Fruit fly (Drosophila melanogaster): ENCODE results near the gene Lsp1beta.
A peak's percentile ranks its signal among the peaks of the same experiment; 100 is the strongest.

The Lsp1beta gene

dm6 chr2L:870749-871418 lies 27.4 kb upstream of the Lsp1beta start (continued):
- TF ChIP-seq CG1024 (GFP tag; IDR thresholded peaks at IDR 0.05), result no peak; the same call in 1 of the 2 replicates
- TF ChIP-seq Sin3A (optimal IDR thresholded peaks at IDR 0.05), result peak; percentile 64
- peak; percentile 39 for TF ChIP-seq CG14710 (tag; optimal IDR thresholded peaks at IDR 0.05)
- TF ChIP-seq CG3838 (GFP tag; optimal IDR thresholded peaks at IDR 0.05), result no peak
- peak; percentile 92 for TF ChIP-seq CG13624 (GFP tag; optimal IDR thresholded peaks at IDR 0.05)
- peak; percentile 71 for TF ChIP-seq ken (GFP tag; IDR thresholded peaks at IDR 0.05)
- TF ChIP-seq CG8924 (tag; optimal IDR thresholded peaks at IDR 0.05), result peak; percentile 68
- no peak for TF ChIP-seq CG11093 (GFP tag; IDR thresholded peaks at IDR 0.05)
- no peak for TF ChIP-seq CTCF (GFP tag; optimal IDR thresholded peaks at IDR 0.05)
- TF ChIP-seq lilli (GFP tag; optimal IDR thresholded peaks at IDR 0.05), result peak; percentile 85
- peak; percentile 15 for TF ChIP-seq Hey (tag; optimal IDR thresholded peaks at IDR 0.05)
- TF ChIP-seq CG6254 (GFP tag; optimal IDR thresholded peaks at IDR 0.05), result no peak
- peak; percentile 50 for TF ChIP-seq CG3163 (GFP tag; optimal IDR thresholded peaks at IDR 0.05)
- peak; percentile 42 for TF ChIP-seq hkb (optimal IDR thresholded peaks at IDR 0.05)
- TF ChIP-seq hkb (GFP tag; IDR thresholded peaks at IDR 0.05), result peak; percentile 55
- TF ChIP-seq Hand (GFP tag; optimal IDR thresholded peaks at IDR 0.05), result no peak
- TF ChIP-seq CG4617 (GFP tag; optimal IDR thresholded peaks at IDR 0.05; ENCODE audit: borderline replicate concordance), result peak; percentile 60
- no peak for TF ChIP-seq aop (GFP tag; IDR thresholded peaks at IDR 0.05)
- TF ChIP-seq CG9876 (GFP tag; optimal IDR thresholded peaks at IDR 0.05), result peak; percentile 61
- no peak for TF ChIP-seq run (tag; optimal IDR thresholded peaks at IDR 0.05)
- peak; percentile 43 for TF ChIP-seq Dek (tag; optimal IDR thresholded peaks at IDR 0.05)
- no peak for TF ChIP-seq dan (GFP tag; IDR thresholded peaks at IDR 0.05)
- peak; percentile 39 for TF ChIP-seq disco-r (GFP tag; optimal IDR thresholded peaks at IDR 0.05)
- no peak for TF ChIP-seq Hr78 (GFP tag; optimal IDR thresholded peaks at IDR 0.05)
- TF ChIP-seq CG7271 (tag; optimal IDR thresholded peaks at IDR 0.05), result no peak
- no peak for TF ChIP-seq CG15479 (GFP tag; optimal IDR thresholded peaks at IDR 0.05)
- no peak for TF ChIP-seq ato (GFP tag; IDR thresholded peaks at IDR 0.05; ENCODE audit: partially characterized antibody)
- TF ChIP-seq CG31441 (GFP tag; IDR thresholded peaks at IDR 0.05), result peak; percentile 47
- no peak for TF ChIP-seq corto (GFP tag; optimal IDR thresholded peaks at IDR 0.05)
- TF ChIP-seq CG4282 (GFP tag; optimal IDR thresholded peaks at IDR 0.05), result peak; percentile 74
- TF ChIP-seq C15 (GFP tag; IDR thresholded peaks at IDR 0.05), result 0 out of 3 replicates have a peak, but pooled peaks have one; percentile 44
- no peak for TF ChIP-seq CG34376 (GFP tag; optimal IDR thresholded peaks at IDR 0.05)
- no peak for TF ChIP-seq Dfd (GFP tag; optimal IDR thresholded peaks at IDR 0.05)
- TF ChIP-seq bcd (GFP tag; optimal IDR thresholded peaks at IDR 0.05), result peak; percentile 67
- peak; percentile 38 for TF ChIP-seq CG12236 (GFP tag; optimal IDR thresholded peaks at IDR 0.05)
- peak; percentile 77 for TF ChIP-seq her (GFP tag; optimal IDR thresholded peaks at IDR 0.05)
- peak; percentile 62 for TF ChIP-seq Dip3 (GFP tag; optimal IDR thresholded peaks at IDR 0.05)
- TF ChIP-seq CG13287 (GFP tag; IDR thresholded peaks at IDR 0.05; ENCODE audit: partially characterized antibody), result peak; percentile 58
- peak; percentile 82 for TF ChIP-seq Dref (GFP tag; IDR thresholded peaks at IDR 0.05)
- 0 out of 2 replicates have a peak, but pooled peaks have one; percentile 26 for TF ChIP-seq sna (GFP tag; IDR thresholded peaks at IDR 0.05; ENCODE audit: partially characterized antibody)
- peak; percentile 52; the same call in 2 of the 3 replicates for TF ChIP-seq knrl (GFP tag; IDR thresholded peaks at IDR 0.05; ENCODE audit: partially characterized antibody)
- peak; percentile 78 for TF ChIP-seq repo (GFP tag; optimal IDR thresholded peaks at IDR 0.05)
- peak; percentile 80 for TF ChIP-seq sob (GFP tag; IDR thresholded peaks at IDR 0.05)
- peak; percentile 50; the same call in 1 of the 4 replicates for TF ChIP-seq Dll (GFP tag; IDR thresholded peaks at IDR 0.05; ENCODE audit: partially characterized antibody)
- no peak for TF ChIP-seq CG2889 (GFP tag; IDR thresholded peaks at IDR 0.05)
- TF ChIP-seq CoRest (tag; optimal IDR thresholded peaks at IDR 0.05), result peak; percentile 76
- peak; percentile 44 for TF ChIP-seq Oli (tag; optimal IDR thresholded peaks at IDR 0.05)
- peak; percentile 48 for TF ChIP-seq cato (GFP tag; optimal IDR thresholded peaks at IDR 0.05; ENCODE audit: borderline replicate concordance)
- TF ChIP-seq Atf6 (GFP tag; IDR thresholded peaks at IDR 0.05), result peak; percentile 70
- TF ChIP-seq hbn (GFP tag; IDR thresholded peaks at IDR 0.05; ENCODE audit: partially characterized antibody), result no peak

Data from whole organism, embryonic.